Worm (Caenorhabditis elegans) whole organism, L1 larva: ENCODE data around the gene K02G10.15.

Experiments
- ama-1 ChIP-seq: fragments of 150-350 bp; optimal IDR thresholded peaks from 2 replicates; lab custom pipeline; 2014
- lin-13 ChIP-seq: fragments of 150-350 bp; optimal IDR thresholded peaks from 2 replicates; lab custom pipeline; 2014; ENCODE audit warnings: missing biosample characterization, missing genetic modification reagents, missing genetic modification characterization
- lin-15B ChIP-seq: fragments of 150-350 bp; sonication (generic microtip); optimal IDR thresholded peaks from 3 replicates; lab custom pipeline; 2014; ENCODE audit warnings: missing biosample characterization, missing genetic modification characterization
- pqm-1 ChIP-seq: sonication (generic microtip); optimal IDR thresholded peaks from 3 replicates; lab custom pipeline; 2017; ENCODE audit warnings: missing biosample characterization, missing genetic modification characterization
- snu-23 ChIP-seq: sonication (generic microtip); optimal IDR thresholded peaks from 2 replicates; lab custom pipeline; 2016; ENCODE audit warnings: missing genetic modification characterization, missing compliant biosample characterization

DNA sequence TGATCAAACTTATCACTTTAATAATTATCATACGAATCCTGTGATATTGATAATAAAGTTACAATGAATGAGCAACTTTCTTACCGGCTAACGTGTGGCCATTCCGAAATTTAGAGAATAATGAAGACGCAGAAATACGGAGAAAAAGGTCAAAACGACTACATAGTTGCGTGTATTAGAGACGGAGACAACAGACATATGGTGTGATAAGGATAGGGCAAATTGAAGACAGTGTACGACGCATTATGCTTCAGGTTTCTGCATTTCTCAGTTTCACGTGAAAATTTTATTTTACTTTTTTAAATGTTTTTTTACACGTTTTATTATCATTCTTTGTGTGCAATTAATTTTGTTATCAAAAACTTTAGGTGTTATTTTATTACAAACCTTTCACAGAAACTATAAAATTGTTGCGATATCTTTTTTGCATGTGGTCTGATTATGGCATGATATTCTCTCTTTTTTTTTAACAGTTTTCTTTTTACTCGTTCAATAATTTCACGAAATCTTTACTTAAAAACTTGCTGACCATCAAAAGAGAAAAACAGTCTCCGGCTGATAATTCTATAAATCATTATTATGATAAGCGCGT, 9.3 kb downstream of the K02G10.15 start, which contains the start of gene tmem-135:
- no peak for TF ChIP-seq lin-15B (tag; lab: Kevin White, UChicago)
- no peak for TF ChIP-seq lin-13 (GFP tag; lab: Kevin White, UChicago)
- TF ChIP-seq snu-23 = no peak
- no peak for TF ChIP-seq ama-1
- no peak for TF ChIP-seq pqm-1
